Fruit fly (Drosophila melanogaster) whole organism: ENCODE results near the gene CG10947.

Experiments used
- CG8478 ChIP-seq: fragments of >200 bp; optimal IDR thresholded peaks from 2 replicates; lab custom pipeline; 2018; ENCODE audit warnings: inconsistent platforms
- Dll ChIP-seq: fragments of >200 bp; optimal IDR thresholded peaks from 2 replicates; lab custom pipeline; 2017
- EcR ChIP-seq, 2 experiments: fragments of >200 bp; optimal IDR thresholded peaks; 2 replicates each; lab custom pipeline; 2017; ENCODE audit warnings: missing biosample characterization in 2 of 2, missing genetic modification characterization in 2 of 2, missing genetic modification reagents in 2 of 2
- pan ChIP-seq: fragments of >200 bp; optimal IDR thresholded peaks from 2 replicates; lab custom pipeline; 2017
- psq ChIP-seq: fragments of >200 bp; optimal IDR thresholded peaks from 2 replicates; lab custom pipeline; 2017
- usp ChIP-seq: fragments of >200 bp; optimal IDR thresholded peaks from 2 replicates; lab custom pipeline; 2017; ENCODE audit warnings: missing biosample characterization, missing genetic modification characterization, mixed read lengths

Gene CG10947

DNA sequence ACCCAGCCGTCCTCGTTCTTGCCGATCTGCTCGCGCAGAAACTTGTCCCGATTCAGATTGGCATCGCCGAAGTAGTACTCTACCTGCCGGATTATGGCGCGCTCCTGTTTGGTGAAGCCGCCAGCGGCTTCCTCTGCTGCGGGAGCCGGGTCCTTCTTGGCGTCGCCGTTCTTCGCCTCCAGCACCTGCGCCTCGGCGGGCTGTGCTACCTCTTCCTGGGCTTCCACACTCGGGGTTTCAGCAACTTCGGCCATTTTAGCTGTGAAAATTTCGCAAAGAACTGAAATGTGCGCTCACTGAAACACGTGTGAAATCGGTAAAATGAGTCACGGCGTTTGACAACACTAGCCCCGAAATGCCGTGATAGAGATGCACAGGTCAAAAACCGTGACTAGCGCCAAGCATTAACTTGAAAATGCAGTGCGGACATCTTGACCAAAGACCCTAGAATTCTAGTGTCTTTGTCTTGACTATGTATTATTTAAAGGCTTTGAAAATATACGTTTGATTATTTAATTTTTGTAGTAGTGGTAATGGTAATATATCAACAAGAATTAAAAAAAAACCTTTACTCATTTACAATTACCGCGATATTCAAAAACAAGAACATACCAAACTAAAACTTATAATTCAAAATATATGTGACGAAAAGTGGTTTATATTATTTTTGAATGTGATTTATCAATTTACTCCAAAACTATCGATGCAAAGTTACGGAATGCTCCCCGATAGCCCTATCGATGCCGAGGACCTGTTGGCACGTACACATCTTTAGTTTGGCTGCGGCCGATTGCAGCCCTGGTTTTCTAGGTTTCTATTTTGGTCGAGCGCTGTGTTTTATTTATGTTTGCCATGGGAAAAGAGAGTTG, 64.7 kb downstream of the CG10947 start, which contains the start of the genes La and RtGEF:
TSS of gene La (minus strand) at position 342 of the 869 bp plus-strand sequence.
TSS of gene RtGEF (plus strand) at position 764 of the 869 bp plus-strand sequence.
- no peak for TF ChIP-seq EcR (GFP tag; optimal IDR thresholded peaks at IDR 0.05; lab: Kevin White, UChicago)
- TF ChIP-seq usp, result no peak
- TF ChIP-seq psq, result no peak
- TF ChIP-seq pan (lab: Kevin White, UChicago), result no peak
- TF ChIP-seq Dll (lab: Kevin White, UChicago), result no peak
- no peak for TF ChIP-seq CG8478 (lab: Kevin White, UChicago)

DNA sequence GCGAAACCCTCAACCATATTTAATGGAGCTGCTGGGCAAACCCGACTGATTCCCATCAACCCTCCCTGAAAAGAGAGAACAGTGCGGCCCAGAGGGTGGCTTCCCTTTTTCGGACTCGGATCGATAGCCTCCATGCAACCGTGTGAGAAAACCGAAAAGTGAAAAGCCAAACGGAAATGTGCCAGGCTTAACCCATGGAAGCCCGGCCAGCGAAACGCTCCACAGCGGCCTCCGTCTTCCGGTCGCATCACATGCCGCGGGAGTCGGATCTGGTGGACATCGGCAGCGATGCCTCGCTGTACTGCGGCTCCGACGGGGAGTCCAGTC, 72.6 kb downstream of the CG10947 start:
- TF ChIP-seq psq, result no peak
- no peak for TF ChIP-seq EcR (GFP tag; optimal IDR thresholded peaks at IDR 0.05; lab: Kevin White, UChicago)

DNA sequence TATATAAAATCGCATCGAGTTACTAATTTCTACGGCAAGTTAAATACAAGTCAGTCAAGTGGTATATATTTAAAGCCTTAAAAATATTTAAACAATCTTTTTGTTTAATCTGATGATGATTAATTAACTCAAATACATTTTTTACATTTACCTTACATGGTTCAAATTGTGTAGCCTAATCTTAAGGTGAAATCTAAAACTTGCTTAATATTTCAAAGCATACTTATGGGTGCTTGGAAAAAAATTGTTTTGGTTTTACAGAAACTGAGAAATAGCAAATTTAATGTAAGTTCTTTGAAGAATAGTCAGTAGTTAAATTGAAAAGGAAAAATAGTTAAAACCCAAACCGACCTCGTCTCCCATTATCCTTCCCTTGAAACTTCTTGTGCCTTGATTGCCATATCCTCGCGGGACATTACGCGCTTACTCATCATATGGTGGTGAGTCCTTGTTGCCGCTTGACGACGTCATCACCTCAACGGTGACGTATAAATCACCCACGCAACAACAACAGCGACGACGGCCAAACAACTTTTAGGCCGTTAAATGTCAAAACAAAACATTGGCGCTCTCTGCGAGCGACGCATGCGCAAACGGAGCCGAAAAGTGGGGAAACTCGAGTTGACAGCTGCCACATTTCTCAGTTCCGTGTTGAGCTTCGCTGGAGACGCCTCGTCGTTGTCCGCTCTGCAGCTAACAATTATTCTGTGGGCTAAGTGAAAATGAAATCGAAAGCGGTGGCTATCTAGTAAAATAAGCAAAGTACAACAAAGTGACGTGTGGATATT, 73.2 kb downstream of the CG10947 start:
- no peak for TF ChIP-seq Dll (lab: Kevin White, UChicago)
- TF ChIP-seq pan (lab: Kevin White, UChicago), result no peak
- no peak for TF ChIP-seq usp
- TF ChIP-seq EcR (GFP tag; optimal IDR thresholded peaks at IDR 0.05; lab: Kevin White, UChicago), result no peak
- no peak for TF ChIP-seq CG8478 (lab: Kevin White, UChicago)
- no peak for TF ChIP-seq psq

DNA sequence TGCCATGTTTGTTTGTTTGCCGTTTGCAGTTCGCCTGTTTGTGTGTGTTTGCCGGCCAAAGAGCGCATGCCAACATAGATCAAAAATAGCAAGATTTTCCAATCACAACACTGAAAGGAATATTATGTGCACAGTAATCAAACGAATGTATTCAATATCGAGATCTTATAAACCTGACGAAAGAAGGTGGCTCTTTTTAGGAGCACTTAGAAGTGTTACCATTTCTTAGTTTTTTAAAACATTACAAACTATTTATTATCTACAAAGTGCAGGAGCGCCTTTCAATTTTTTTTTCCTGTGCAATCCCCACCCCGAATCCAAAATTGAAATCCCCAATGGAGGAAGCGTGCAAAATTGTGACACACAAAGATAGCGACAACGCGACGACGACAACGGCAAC, 74.0 kb downstream of the CG10947 start:
- TF ChIP-seq psq (no peak), EcR (GFP tag; optimal IDR thresholded peaks at IDR 0.05; lab: Kevin White, UChicago) (no peak), pan (lab: Kevin White, UChicago) (no peak), usp (no peak), Dll (lab: Kevin White, UChicago) (no peak), CG8478 (lab: Kevin White, UChicago) (no peak)

DNA sequence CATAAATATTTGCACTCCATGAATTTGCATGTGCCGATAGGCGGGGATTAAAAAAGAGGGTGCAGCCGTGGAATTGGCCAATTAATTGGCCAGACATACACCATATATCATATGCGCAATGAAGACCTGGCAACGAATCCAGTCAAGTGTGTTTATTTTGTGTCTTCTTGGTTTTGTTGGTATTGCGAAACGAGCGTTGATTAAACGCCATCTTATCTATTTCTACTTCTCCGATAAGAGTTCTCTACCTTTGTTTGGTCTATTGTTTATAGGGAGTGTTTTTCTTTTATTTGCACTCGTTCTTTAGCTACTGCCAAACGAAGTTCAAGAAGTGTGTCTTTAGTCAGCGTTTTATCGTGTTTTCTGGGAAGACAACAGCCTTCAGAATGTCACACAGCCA, 76.8 kb downstream of the CG10947 start:
- no peak for TF ChIP-seq EcR (GFP tag; optimal IDR thresholded peaks at IDR 0.05; lab: Kevin White, UChicago)
- no peak for TF ChIP-seq pan (lab: Kevin White, UChicago)
- no peak for TF ChIP-seq usp
- no peak for TF ChIP-seq Dll (lab: Kevin White, UChicago)
- no peak for TF ChIP-seq psq
- TF ChIP-seq CG8478 (lab: Kevin White, UChicago), result no peak
